Fruit fly (Drosophila melanogaster): ENCODE measurements around the gene MED30.

Gene MED30

DNA sequence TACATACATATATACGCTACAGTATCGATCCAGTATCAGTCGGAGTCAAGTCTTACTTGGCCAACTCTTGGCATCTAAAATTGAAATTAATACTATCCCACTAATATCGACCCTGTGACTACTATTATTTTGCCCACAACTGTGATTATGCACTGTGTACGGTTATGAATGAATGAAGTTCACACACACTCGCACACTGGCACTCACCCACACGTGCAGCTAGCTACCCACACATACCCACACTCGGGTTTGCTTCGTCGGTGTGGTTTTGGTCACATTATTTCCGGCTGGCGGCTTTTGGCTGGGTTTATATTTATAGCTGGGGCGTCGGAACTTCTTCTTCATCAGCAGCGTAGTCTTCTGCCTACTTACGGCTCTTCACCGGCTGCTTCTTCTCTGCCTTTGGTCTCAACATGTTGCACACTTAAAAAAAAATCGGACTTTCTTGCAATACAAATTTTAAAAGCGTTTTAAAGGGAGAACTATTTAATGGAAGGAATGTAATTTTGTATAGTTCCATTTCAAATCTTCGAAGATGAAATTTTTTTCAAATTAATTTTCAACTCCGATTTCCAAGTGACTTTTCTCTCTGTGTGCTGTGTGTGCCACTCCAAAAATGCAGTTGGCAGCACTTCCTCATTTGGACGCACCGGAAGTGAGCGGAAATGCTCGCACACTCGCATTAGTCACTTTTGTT, 19.4 kb downstream of the MED30 start:
- no peak for TF ChIP-seq CTCF (optimal IDR thresholded peaks at IDR 0.05)
- TF ChIP-seq CG8478 (optimal IDR thresholded peaks at IDR 0.05), result no peak

DNA sequence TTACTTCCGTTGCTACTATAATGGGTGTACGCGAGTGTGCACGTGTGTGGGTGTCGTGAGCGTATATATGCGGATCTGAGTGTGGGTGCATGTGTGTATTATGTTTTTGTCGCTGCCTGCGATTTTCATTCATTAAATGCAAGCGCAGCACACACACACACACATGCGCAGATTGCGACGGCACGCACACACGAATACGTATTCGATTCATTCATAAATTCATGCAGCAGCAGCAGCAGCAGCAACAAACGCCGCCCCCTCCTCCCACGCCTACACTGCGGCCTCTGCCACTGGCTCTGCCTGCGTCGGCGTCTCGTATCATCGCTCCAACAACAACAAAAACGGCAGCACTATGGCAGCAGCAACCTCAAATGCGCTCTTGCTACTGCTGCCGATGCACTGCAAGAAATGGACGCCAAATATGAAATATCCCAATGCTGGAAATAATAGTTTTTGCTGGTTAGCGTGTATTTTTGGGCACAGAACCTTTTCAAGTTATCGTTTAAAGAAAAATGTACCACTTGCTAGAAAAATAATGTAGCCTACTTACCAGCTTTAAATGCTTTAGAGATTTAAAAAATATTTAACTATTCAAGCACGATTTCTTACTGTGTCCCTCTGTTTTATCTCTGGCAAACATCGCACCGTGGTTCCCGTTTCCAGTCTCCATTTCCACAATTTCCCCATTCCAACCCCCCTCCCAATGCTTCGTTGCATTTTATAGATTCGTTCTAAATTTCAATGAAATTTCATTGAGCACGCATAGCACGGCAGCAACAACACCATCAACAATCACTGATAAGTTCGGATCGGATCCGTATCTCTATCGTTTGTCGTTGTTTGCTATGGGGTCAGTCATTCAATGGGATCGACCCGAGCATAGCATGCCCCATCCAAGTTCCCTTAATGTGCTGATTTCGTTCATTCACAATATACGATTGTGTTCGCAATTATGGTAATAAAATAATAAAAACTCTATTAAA, 20.3 kb downstream of the MED30 start:
- TF ChIP-seq CTCF (optimal IDR thresholded peaks at IDR 0.05), result no peak
- TF ChIP-seq CG8478 (optimal IDR thresholded peaks at IDR 0.05), result no peak

DNA sequence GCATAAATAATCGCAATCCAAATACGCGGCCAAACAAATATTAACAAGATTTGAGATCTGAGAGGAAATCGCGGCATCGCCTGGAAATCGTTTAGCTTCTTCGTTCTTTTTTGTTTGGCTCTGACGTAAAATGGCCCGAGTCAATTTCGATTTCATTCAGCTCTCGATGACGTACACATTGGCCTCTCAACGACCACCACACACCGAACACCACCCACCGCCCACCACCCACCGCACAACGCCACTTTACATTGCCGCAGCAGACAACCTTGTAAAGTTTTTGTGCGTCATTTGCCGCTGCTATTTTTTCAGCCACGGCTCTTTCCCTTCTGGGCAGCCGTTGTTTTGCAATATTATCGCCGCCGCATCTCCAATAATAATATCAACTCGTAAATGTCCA, 21.8 kb downstream of the MED30 start:
- no peak for TF ChIP-seq CTCF (optimal IDR thresholded peaks at IDR 0.05)
- TF ChIP-seq CG8478 (optimal IDR thresholded peaks at IDR 0.05), result no peak

DNA sequence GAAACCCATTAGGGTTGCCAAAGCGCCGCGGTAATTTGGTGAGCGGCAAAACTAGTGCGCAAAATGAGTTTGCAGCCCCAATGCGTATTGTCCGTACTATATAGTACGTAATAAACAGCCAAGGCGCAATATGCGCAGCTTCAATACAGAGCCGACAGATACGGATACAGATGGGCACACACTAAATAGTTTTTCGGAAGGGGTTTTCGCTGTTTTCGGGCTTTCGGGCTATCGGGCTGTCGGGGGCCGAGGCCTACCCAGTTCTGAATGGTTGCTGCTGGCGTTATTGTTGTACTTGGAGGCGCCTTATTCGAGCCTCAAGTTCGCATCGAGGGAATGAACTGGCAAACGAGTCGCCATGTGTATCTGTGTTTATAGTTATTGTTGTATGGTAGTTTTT, 23.2 kb downstream of the MED30 start:
- TF ChIP-seq CG8478 (optimal IDR thresholded peaks at IDR 0.05), result no peak
- no peak for TF ChIP-seq CTCF (optimal IDR thresholded peaks at IDR 0.05)

DNA sequence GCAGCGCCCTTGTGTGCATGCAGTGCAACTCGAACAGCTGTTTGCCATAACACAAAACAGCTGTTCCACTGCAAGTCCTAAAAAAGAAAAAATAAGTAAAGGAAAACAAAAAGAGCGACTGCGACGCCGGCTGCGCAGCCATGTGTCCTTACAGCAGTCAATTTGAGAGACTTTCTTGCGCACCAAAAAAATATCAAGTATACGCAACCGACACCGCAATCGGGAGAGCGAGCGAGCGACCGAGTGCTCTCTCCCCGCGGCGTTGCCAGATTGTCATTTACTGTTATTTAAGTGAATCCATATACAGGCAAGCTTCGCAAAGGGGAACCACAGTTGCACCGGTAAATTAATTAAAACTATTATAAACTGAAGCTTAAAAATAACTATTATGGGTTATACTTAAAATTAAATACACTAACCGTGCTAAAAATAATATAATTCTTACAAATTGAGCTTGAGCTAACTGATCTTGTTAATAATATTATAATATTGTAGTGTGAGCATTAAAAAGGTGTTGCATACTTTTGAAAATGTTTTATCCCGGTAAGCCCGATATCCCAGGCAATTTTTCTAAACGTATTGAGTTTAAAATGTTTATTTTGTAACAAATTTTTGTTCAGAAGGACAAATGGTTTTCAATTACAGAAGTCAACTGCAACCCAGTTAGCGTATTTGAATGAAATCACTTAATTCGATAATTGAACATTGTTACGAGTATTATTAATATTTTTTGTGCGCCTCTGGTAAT, 23.8 kb downstream of the MED30 start:
- TF ChIP-seq CTCF (optimal IDR thresholded peaks at IDR 0.05) (no peak), CG8478 (optimal IDR thresholded peaks at IDR 0.05) (no peak)

DNA sequence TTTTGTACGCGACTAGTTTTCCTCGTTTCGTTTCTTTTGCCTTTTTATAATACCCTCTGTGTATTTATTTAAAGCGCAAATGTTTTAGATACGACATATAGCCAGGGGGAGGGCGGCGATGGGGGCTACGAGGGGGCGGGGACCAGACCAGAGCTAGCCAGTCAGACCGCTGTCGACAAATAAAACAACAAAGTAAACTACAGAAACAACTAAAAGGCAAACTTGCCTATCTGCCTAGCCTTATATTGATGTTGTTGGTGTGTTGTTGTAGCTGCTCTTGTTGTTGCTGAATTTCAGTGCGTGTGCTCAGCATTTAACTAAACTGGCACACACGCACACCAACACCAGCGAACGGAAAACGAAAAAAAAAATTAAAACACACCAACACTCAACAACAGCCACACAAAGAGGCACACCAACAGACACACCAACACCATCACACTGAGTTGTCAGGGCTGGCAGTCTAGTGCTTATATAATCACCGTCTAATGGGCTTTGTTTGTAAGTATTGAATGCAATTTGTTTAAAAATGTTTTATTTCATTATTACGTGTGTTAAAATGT, 24.5 kb downstream of the MED30 start:
- TF ChIP-seq CG8478 (optimal IDR thresholded peaks at IDR 0.05) (no peak), CTCF (optimal IDR thresholded peaks at IDR 0.05) (no peak)

DNA sequence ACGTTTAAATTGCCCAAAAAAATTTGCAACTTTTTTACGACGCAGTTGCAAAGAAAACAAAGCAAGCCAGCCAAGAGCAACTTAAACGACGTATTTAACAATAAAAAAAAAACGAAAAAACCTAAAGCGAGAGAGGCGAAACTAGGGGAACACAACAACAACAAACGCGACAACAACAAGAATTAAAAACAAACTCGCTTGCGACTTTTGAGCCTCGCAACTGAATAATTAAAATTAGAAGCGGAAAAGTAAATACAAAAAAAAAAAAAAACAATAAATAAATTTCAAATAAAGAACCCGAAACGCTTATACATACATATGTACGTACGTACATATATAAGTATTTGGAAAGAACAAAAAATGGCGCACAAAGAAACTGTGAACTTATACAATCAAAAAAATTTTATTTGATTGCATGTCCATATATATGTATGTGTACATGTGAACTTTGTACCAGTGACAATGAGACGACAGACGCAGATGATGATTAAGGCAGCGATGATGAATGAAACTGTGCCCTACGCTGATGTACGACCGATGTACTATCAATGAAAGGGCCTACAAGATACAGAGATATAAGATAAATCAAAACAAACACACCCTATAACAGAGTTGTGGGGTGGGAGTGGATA, 25.1 kb downstream of the MED30 start:
- TF ChIP-seq CTCF (optimal IDR thresholded peaks at IDR 0.05) (no peak), CG8478 (optimal IDR thresholded peaks at IDR 0.05) (no peak)

DNA sequence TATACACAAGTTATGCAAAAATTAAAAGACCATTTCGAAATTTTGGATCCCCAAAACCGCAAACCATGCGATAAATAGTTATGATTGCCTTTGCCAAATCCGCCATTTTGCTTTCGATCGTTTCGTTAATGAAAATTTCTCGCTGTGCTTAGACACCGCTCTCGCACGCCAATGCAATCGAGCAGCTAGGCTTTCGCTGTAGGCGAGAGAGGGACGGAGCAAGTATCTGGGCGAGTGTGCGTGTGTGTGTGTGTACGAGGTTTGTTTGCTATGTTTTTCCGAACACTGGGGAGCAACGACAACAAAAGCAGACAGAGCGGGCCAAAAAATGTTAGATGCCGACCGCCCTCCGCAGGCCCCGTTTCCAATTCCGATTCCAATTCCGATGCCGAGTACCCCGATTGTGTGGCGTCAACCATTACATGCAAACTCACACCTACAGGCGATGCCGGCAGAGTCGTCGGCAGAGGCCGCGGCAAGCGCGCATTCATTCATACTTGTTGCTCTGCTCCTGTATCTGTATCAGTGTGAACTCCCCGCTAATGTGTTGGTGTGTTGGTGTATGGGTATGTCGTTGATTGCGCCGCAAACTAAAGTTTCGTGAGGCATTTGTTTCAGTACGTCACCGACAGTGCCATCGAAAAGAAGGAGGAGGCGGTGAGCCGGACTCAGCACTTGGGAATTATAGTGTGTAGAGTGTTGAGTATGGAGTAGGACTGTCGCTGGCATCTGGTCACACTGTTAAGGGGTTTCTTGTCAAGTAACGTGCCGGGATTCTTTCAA, 25.9 kb downstream of the MED30 start:
- TF ChIP-seq CTCF (optimal IDR thresholded peaks at IDR 0.05) (no peak), CG8478 (optimal IDR thresholded peaks at IDR 0.05) (no peak)

DNA sequence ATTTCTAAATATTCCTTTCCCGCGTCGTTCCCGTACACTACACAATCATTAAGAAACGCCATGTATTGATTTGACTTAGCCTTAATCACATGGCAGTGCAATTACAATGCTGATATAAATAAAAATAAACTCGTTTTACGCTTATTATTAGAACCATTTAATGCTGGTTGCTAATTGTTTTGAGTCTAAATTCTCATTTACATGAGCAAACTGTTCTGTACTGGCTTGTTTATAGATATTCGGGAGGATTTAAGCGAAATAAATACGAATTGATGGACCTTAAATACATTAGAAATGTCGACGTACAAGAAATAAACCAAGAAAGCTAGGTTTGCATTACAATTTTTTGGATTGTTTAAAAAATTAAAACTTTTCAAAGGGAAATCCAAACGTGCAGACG, 26.5 kb downstream of the MED30 start:
- TF ChIP-seq CTCF (optimal IDR thresholded peaks at IDR 0.05) (no peak), CG8478 (optimal IDR thresholded peaks at IDR 0.05) (no peak)

DNA sequence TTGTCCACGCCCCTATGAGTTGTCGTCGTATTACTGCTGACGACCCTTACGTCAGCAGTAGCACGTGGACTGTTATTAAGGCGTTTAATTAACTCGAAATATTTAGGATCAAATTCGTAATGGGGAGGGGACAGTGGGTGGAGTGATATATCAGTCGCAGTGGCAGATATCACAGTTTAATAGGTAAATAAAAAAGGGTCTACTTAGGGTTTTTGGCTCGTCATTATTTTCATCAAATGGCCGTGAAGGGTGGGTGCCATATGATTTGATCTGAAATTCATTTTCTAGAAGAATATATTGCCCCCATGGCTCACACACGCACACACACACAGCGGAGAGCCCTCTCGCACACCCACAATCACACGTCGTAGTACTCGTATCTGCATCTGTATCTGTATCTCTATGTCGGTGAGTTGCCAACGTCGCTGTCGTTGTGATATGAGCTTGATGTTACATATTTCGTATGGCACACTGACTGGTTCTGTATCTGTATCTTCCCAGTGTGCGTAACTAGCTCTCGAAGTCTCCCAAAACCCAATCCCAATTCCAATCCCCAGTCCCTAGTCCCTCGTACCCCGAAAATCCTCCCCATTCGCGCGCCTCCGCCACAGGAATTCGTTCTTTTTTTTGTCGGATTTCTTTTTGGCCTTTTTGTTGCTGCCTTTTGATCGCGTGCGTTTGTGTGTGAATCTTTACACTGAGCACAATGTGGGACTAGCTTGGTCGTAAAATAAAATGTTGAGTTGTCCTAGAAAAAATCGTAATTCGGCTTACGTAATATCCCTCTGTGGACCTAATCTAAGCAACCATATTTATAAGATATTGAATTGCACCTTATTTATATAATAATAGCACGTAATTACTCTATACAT, 27.2 kb downstream of the MED30 start:
- TF ChIP-seq CTCF (optimal IDR thresholded peaks at IDR 0.05), result no peak

DNA sequence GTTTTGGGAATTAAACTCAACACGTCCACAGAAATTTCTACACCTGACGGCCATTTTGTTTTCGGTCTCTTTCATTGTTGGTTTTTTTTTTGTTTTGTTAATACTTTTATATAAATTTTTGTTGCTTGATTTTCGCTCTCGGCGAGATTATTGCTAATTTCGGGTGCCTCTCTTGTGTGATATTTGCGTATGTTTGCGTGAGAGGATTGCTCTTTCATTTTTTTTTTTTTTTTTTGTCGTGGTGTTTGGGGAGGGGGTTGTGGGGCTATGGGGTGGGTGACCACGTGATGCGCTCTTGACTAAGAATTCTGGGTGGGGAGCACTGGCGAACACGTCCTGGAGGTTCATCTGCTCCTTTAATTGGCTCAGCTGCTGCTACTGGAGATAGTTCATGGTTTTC, 28.0 kb downstream of the MED30 start:
- no peak for TF ChIP-seq CG8478 (optimal IDR thresholded peaks at IDR 0.05)
- no peak for TF ChIP-seq CTCF (optimal IDR thresholded peaks at IDR 0.05)

DNA sequence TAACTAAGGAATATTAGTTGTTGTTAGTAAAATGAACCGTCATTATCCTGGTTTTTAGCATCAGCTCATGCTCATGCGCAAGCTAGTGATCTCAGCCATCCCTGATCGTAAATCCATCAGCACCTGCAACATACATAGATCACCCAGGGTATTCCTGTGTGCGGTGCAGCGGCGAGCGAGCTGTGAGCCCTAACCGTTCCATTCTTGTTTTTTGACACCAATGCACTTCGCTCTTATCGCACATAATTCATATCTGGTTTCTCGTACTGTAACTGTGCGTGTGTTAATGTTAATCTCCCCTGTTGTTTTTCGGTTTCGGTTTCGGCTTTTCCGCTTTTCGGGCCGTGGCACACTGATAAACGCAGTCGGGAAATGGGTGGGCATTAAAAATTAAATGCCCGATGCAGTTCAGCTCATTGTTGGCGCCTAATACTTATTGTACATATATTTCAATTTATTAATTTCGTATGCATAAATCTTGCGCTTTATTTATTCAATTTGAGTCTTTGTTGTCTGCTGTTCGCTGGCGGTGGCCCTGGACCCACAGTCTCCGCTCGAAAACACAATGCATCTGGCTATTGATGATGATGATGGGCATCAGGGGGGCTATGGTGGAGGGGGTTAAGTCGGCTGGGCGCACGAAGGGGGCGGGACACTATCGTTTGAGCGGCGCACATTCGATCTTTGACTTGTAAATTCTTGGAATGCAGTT, 29.5 kb downstream of the MED30 start:
- no peak for TF ChIP-seq CTCF (optimal IDR thresholded peaks at IDR 0.05)
- TF ChIP-seq CG8478 (optimal IDR thresholded peaks at IDR 0.05), result no peak
